Worm (Caenorhabditis elegans) whole organism, mixed stage, embryonic: Measurements from ENCODE around the gene B0410.1.
"Not testable (repeated sequence)": the region's sequence is repeated elsewhere in the genome, so short reads cannot be mapped to it uniquely, and the experiment has no call there.

Source experiments
- blmp-1 ChIP-seq: fragments of 150-350 bp; optimal IDR thresholded peaks from 2 replicates; lab custom pipeline; 2014; ENCODE audit warnings: missing biosample characterization, missing genetic modification characterization
- ces-1 ChIP-seq: fragments of 150-350 bp; optimal IDR thresholded peaks from 2 replicates; lab custom pipeline; 2014; ENCODE audit warnings: missing biosample characterization, missing genetic modification reagents, missing genetic modification characterization
- lin-13 ChIP-seq: fragments of 150-350 bp; optimal IDR thresholded peaks from 2 replicates; lab custom pipeline; 2014; ENCODE audit warnings: missing biosample characterization, missing genetic modification characterization
- lsy-2 ChIP-seq: fragments of 150-350 bp; optimal IDR thresholded peaks from 2 replicates; lab custom pipeline; 2014; ENCODE audit warnings: missing biosample characterization, missing genetic modification characterization
- mep-1 ChIP-seq: fragments of 150-350 bp; optimal IDR thresholded peaks from 2 replicates; lab custom pipeline; 2017; ENCODE audit warnings: missing biosample characterization, missing genetic modification reagents, missing genetic modification characterization, inconsistent platforms
- nhr-12 ChIP-seq: fragments of 150-350 bp; optimal IDR thresholded peaks from 2 replicates; lab custom pipeline; 2014; ENCODE audit warnings: missing biosample characterization, missing genetic modification characterization
- nhr-2 ChIP-seq: fragments of 150-350 bp; optimal IDR thresholded peaks from 2 replicates; lab custom pipeline; 2014; ENCODE audit warnings: missing biosample characterization, missing genetic modification characterization
- nhr-28 ChIP-seq: fragments of 150-350 bp; optimal IDR thresholded peaks from 2 replicates; lab custom pipeline; 2014; ENCODE audit warnings: missing biosample characterization, missing genetic modification characterization
- pha-4 ChIP-seq: fragments of 150-350 bp; optimal IDR thresholded peaks from 2 replicates; lab custom pipeline; 2018; ENCODE audit warnings: missing biosample characterization, missing genetic modification reagents, missing genetic modification characterization
- sptf-1 ChIP-seq: sonication (generic microtip); optimal IDR thresholded peaks from 2 replicates; lab custom pipeline; 2017; ENCODE audit warnings: mild to moderate bottlenecking, missing genetic modification characterization, moderate library complexity, missing compliant biosample characterization
- unc-39 ChIP-seq: fragments of 150-350 bp; optimal IDR thresholded peaks from 2 replicates; lab custom pipeline; 2014; ENCODE audit warnings: missing biosample characterization, missing genetic modification characterization
- unc-62 ChIP-seq: fragments of 150-350 bp; optimal IDR thresholded peaks from 2 replicates; lab custom pipeline; 2014; ENCODE audit warnings: missing biosample characterization, missing genetic modification reagents, missing genetic modification characterization
- ztf-11 ChIP-seq: fragments of 150-350 bp; optimal IDR thresholded peaks from 2 replicates; lab custom pipeline; 2014; ENCODE audit warnings: missing biosample characterization, missing genetic modification characterization

DNA sequence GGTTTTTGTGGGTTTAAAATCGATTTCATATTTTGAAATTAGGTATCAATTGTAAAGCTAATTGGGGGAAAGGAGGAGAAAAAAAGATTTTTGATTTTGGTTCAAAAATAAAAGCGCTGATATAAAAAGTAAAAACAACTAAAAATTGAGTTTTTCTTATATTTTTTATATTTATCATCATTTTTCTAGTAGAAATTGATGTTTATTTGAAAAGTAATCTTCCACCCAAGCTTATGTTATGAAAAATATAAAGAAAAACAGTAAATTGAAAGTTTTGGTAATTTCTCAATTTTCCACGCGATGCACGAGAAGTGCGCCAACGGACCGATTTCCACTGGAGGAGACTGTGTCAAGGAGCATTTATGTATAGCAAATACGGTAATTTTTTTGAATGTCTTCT is at the start of gene B0410.1:
- TF ChIP-seq nhr-12 (tag; lab: Kevin White, UChicago); ztf-11 (tag; lab: Kevin White, UChicago); blmp-1; ces-1; pha-4; sptf-1; unc-39; lsy-2; nhr-28 (tag; lab: Kevin White, UChicago); lin-13 (tag; lab: Kevin White, UChicago); mep-1 (tag; lab: Kevin White, UChicago); unc-62 (GFP tag; lab: Kevin White, UChicago); nhr-2 (tag; lab: Kevin White, UChicago): not testable (repeated sequence)
